Worm (Caenorhabditis elegans) whole organism, young adult: ENCODE data around the gene F10E7.6.

ENCODE experiments used
- B0035.1 ChIP-seq: sonication (generic microtip); optimal IDR thresholded peaks from 2 replicates; lab custom pipeline; 2016; ENCODE audit warnings: missing genetic modification characterization, mild to moderate bottlenecking, missing compliant biosample characterization, missing genotype, missing genetic modification reagents
- C06A6.2 ChIP-seq: fragments of 200-800 bp; sonication (Bioruptor generic); conservative IDR thresholded peaks from 2 replicates; pipeline ENCODE4 v1.3.6; 2022; ENCODE audit warnings: missing genetic modification characterization, missing compliant biosample characterization
- C17E4.6 ChIP-seq: fragments of 200-800 bp; sonication (Bioruptor generic); IDR thresholded peaks from 2 replicates; pipeline ENCODE4 v1.3.6; 2022; ENCODE audit warnings: missing genetic modification reagents, missing genetic modification characterization, missing compliant biosample characterization
- F23B12.7 ChIP-seq: sonication (generic microtip); optimal IDR thresholded peaks from 2 replicates; lab custom pipeline; 2017; ENCODE audit warnings: missing genetic modification characterization, mild to moderate bottlenecking, missing compliant biosample characterization, antibody characterized with exemption, moderate library complexity; ENCODE audit not compliant: insufficient read depth
- F49E8.2 ChIP-seq: sonication (generic microtip); optimal IDR thresholded peaks from 3 replicates; lab custom pipeline; 2017; ENCODE audit warnings: missing genetic modification characterization, mild to moderate bottlenecking, missing compliant biosample characterization, antibody characterized with exemption, moderate library complexity; ENCODE audit not compliant: insufficient read depth
- K11D2.4 ChIP-seq: fragments of 200-800 bp; sonication (Bioruptor generic); IDR thresholded peaks from 2 replicates; pipeline ENCODE4 v1.3.6; 2022; ENCODE audit warnings: missing genetic modification reagents, missing genetic modification characterization, missing compliant biosample characterization
- T26A5.8 ChIP-seq: sonication (generic microtip); optimal IDR thresholded peaks from 2 replicates; lab custom pipeline; 2016; ENCODE audit warnings: missing genetic modification characterization, missing compliant biosample characterization
- Y56A3A.18 ChIP-seq: fragments of 200-800 bp; sonication (Bioruptor generic); IDR thresholded peaks from 2 replicates; pipeline ENCODE4 v1.3.6; 2022; ENCODE audit warnings: missing genetic modification reagents, missing genetic modification characterization, missing compliant biosample characterization
- Y67H2A.10 ChIP-seq: fragments of 200-800 bp; sonication (Bioruptor generic); conservative IDR thresholded peaks from 2 replicates; pipeline ENCODE4 v1.3.6; 2022; ENCODE audit warnings: missing genetic modification reagents, missing genetic modification characterization, missing compliant biosample characterization
- Y95B8A.8 ChIP-seq: fragments of 200-800 bp; sonication (Bioruptor generic); IDR thresholded peaks from 2 replicates; pipeline ENCODE4 v1.3.6; 2022; ENCODE audit warnings: missing genetic modification reagents, missing genetic modification characterization, missing compliant biosample characterization
- attf-3 ChIP-seq: fragments of 200-800 bp; sonication (Bioruptor generic); conservative IDR thresholded peaks from 2 replicates; pipeline ENCODE4 v1.3.6; 2022; ENCODE audit warnings: missing genetic modification reagents, missing genetic modification characterization, missing compliant biosample characterization
- attf-5 ChIP-seq: fragments of 200-800 bp; sonication (Bioruptor generic); optimal IDR thresholded peaks from 2 replicates; lab custom pipeline; 2018; ENCODE audit warnings: mild to moderate bottlenecking, missing genetic modification characterization, missing compliant biosample characterization
- bed-1 ChIP-seq: fragments of 200-800 bp; sonication (Bioruptor generic); IDR thresholded peaks from 2 replicates; pipeline ENCODE4 v1.3.6; 2022; ENCODE audit warnings: missing genetic modification reagents, missing genetic modification characterization, missing compliant biosample characterization
- bed-2 ChIP-seq: fragments of 200-800 bp; sonication (Bioruptor generic); IDR thresholded peaks from 2 replicates; pipeline ENCODE4 v1.3.6; 2022; ENCODE audit warnings: missing genetic modification reagents, missing genetic modification characterization, missing compliant biosample characterization
- ccch-3 ChIP-seq: fragments of 200-800 bp; sonication (Bioruptor generic); optimal IDR thresholded peaks from 2 replicates; lab custom pipeline; 2018; ENCODE audit warnings: mild to moderate bottlenecking, missing genetic modification characterization, missing compliant biosample characterization
- ceh-100 ChIP-seq: fragments of 200-800 bp; sonication (Bioruptor generic); IDR thresholded peaks from 2 replicates; pipeline ENCODE4 v1.3.6; 2022; ENCODE audit warnings: missing genetic modification reagents, missing genetic modification characterization, missing compliant biosample characterization
- ceh-40 ChIP-seq: fragments of 200-800 bp; sonication (Bioruptor generic); IDR thresholded peaks from 2 replicates; pipeline ENCODE4 v1.3.6; 2022; ENCODE audit warnings: missing genetic modification characterization, missing compliant biosample characterization
- ceh-79 ChIP-seq: sonication (generic microtip); optimal IDR thresholded peaks from 2 replicates; lab custom pipeline; 2017; ENCODE audit warnings: mild to moderate bottlenecking, missing genetic modification characterization, missing compliant biosample characterization
- ceh-91 ChIP-seq: fragments of 200-800 bp; sonication (Bioruptor generic); IDR thresholded peaks from 2 replicates; pipeline ENCODE4 v1.3.6; 2022; ENCODE audit warnings: missing genetic modification reagents, missing genetic modification characterization, missing compliant biosample characterization
- dpl-1 ChIP-seq: fragments of 150-350 bp; optimal IDR thresholded peaks from 2 replicates; lab custom pipeline; 2014; ENCODE audit warnings: missing biosample characterization, missing genetic modification reagents, missing genetic modification characterization
- efl-1 ChIP-seq: fragments of 150-350 bp; optimal IDR thresholded peaks from 2 replicates; lab custom pipeline; 2014; ENCODE audit warnings: missing biosample characterization, missing genetic modification reagents, missing genetic modification characterization
- ekl-4 ChIP-seq: fragments of 200-800 bp; sonication (Bioruptor generic); IDR thresholded peaks from 2 replicates; pipeline ENCODE4 v1.3.6; 2022; ENCODE audit warnings: missing genetic modification reagents, missing genetic modification characterization, missing compliant biosample characterization
- ets-4 ChIP-seq: fragments of 200-800 bp; sonication (Bioruptor generic); optimal IDR thresholded peaks from 2 replicates; lab custom pipeline; 2018; ENCODE audit warnings: mild to moderate bottlenecking, missing genetic modification characterization, missing compliant biosample characterization
- fkh-3 ChIP-seq: sonication (generic microtip); optimal IDR thresholded peaks from 2 replicates; lab custom pipeline; 2016; ENCODE audit warnings: mild to moderate bottlenecking, missing genetic modification characterization, missing compliant biosample characterization
- gei-17 ChIP-seq: fragments of 200-800 bp; sonication (Bioruptor generic); optimal IDR thresholded peaks from 2 replicates; lab custom pipeline; 2018; ENCODE audit warnings: mild to moderate bottlenecking, missing genetic modification characterization, missing compliant biosample characterization
- hlh-12 ChIP-seq: sonication (generic microtip); optimal IDR thresholded peaks from 2 replicates; lab custom pipeline; 2016; ENCODE audit warnings: missing genetic modification characterization, missing compliant biosample characterization
- hmg-20 ChIP-seq: fragments of 200-800 bp; sonication (Bioruptor generic); IDR thresholded peaks from 2 replicates; pipeline ENCODE4 v1.3.6; 2022; ENCODE audit warnings: missing genetic modification reagents, missing genetic modification characterization, missing compliant biosample characterization
- hrde-1 ChIP-seq: sonication (generic microtip); optimal IDR thresholded peaks from 2 replicates; lab custom pipeline; 2016; ENCODE audit warnings: missing genetic modification characterization, mild to moderate bottlenecking, missing compliant biosample characterization, moderate library complexity, missing genotype, missing genetic modification reagents, borderline replicate concordance
- lin-40 ChIP-seq: sonication (generic microtip); optimal IDR thresholded peaks from 2 replicates; lab custom pipeline; 2016; ENCODE audit warnings: missing genetic modification characterization, mild to moderate bottlenecking, missing compliant biosample characterization, missing genotype, missing genetic modification reagents
- lsl-1 ChIP-seq: fragments of 200-800 bp; sonication (Bioruptor generic); optimal IDR thresholded peaks from 2 replicates; lab custom pipeline; 2018; ENCODE audit warnings: mild to moderate bottlenecking, missing genetic modification characterization, moderate library complexity, missing compliant biosample characterization
- madf-6 ChIP-seq: fragments of 200-800 bp; sonication (Bioruptor generic); IDR thresholded peaks from 2 replicates; pipeline ENCODE4 v1.3.6; 2022; ENCODE audit warnings: missing genetic modification reagents, missing genetic modification characterization, missing compliant biosample characterization
- madf-8 ChIP-seq: fragments of 200-800 bp; sonication (Bioruptor generic); conservative IDR thresholded peaks from 2 replicates; pipeline ENCODE4 v1.3.6; 2022; ENCODE audit warnings: missing genetic modification reagents, missing genetic modification characterization, missing compliant biosample characterization
- mcd-1 ChIP-seq: fragments of 200-800 bp; sonication (Bioruptor generic); IDR thresholded peaks from 2 replicates; pipeline ENCODE4 v1.3.6; 2022; ENCODE audit warnings: missing genetic modification reagents, missing genetic modification characterization, missing compliant biosample characterization
- mes-4 ChIP-seq: sonication (generic microtip); optimal IDR thresholded peaks from 2 replicates; lab custom pipeline; 2016; ENCODE audit warnings: missing genotype, missing genetic modification characterization, missing compliant biosample characterization
- nfya-1 ChIP-seq: sonication (generic microtip); optimal IDR thresholded peaks from 2 replicates; lab custom pipeline; 2017; ENCODE audit warnings: antibody characterized with exemption, missing compliant biosample characterization, missing genetic modification characterization, borderline replicate concordance; ENCODE audit not compliant: insufficient read depth
- nhr-120 ChIP-seq: fragments of 200-800 bp; sonication (Bioruptor generic); IDR thresholded peaks from 2 replicates; pipeline ENCODE4 v1.3.6; 2022; ENCODE audit warnings: missing genetic modification characterization, missing compliant biosample characterization
- nhr-179 ChIP-seq: sonication (generic microtip); optimal IDR thresholded peaks from 2 replicates; lab custom pipeline; 2016; ENCODE audit warnings: mild to moderate bottlenecking, missing genetic modification characterization, missing compliant biosample characterization
- nhr-80 ChIP-seq: sonication (generic microtip); optimal IDR thresholded peaks from 2 replicates; lab custom pipeline; 2016; ENCODE audit warnings: missing genetic modification characterization, missing compliant biosample characterization
- pbrm-1 ChIP-seq: fragments of 200-800 bp; sonication (Bioruptor generic); IDR thresholded peaks from 2 replicates; pipeline ENCODE4 v1.3.6; 2022; ENCODE audit warnings: missing genetic modification reagents, missing genetic modification characterization, missing compliant biosample characterization
- rcor-1 ChIP-seq: fragments of 200-800 bp; sonication (Bioruptor generic); IDR thresholded peaks from 2 replicates; pipeline ENCODE4 v1.3.6; 2022; ENCODE audit warnings: missing genetic modification reagents, missing genetic modification characterization, missing compliant biosample characterization
- somi-1 ChIP-seq: fragments of 200-800 bp; sonication (Bioruptor generic); optimal IDR thresholded peaks from 2 replicates; lab custom pipeline; 2018; ENCODE audit warnings: mild to moderate bottlenecking, missing genetic modification characterization, missing compliant biosample characterization
- tbp1 ChIP-seq: fragments of 200-800 bp; sonication (Bioruptor generic); optimal IDR thresholded peaks from 2 replicates; lab custom pipeline; 2018; ENCODE audit warnings: mild to moderate bottlenecking, missing genetic modification characterization, missing compliant biosample characterization
- tlf-1 ChIP-seq: fragments of 200-800 bp; sonication (Bioruptor generic); optimal IDR thresholded peaks from 2 replicates; lab custom pipeline; 2018; ENCODE audit warnings: mild to moderate bottlenecking, missing genetic modification characterization, missing compliant biosample characterization
- unc-130 ChIP-seq: sonication (generic microtip); optimal IDR thresholded peaks from 2 replicates; lab custom pipeline; 2016; ENCODE audit warnings: missing genetic modification reagents, missing genetic modification characterization, missing compliant biosample characterization
- unc-62 ChIP-seq: fragments of 150-350 bp; optimal IDR thresholded peaks from 2 replicates; lab custom pipeline; 2014; ENCODE audit warnings: missing biosample characterization, missing genetic modification reagents, missing genetic modification characterization
- xnd-1 ChIP-seq: sonication (generic microtip); optimal IDR thresholded peaks from 2 replicates; lab custom pipeline; 2016; ENCODE audit warnings: missing genotype, missing genetic modification reagents, missing genetic modification characterization, missing compliant biosample characterization
- zfh-2 ChIP-seq: fragments of 200-800 bp; sonication (Bioruptor generic); conservative IDR thresholded peaks from 2 replicates; pipeline ENCODE4 v1.3.6; 2022; ENCODE audit warnings: missing genetic modification reagents, missing genetic modification characterization, missing compliant biosample characterization
- ztf-25 ChIP-seq: fragments of 200-800 bp; sonication (Bioruptor generic); IDR thresholded peaks from 2 replicates; pipeline ENCODE4 v1.3.6; 2022; ENCODE audit warnings: missing genetic modification reagents, missing genetic modification characterization, missing compliant biosample characterization
- ztf-6 ChIP-seq: fragments of 200-800 bp; sonication (Bioruptor generic); IDR thresholded peaks from 2 replicates; pipeline ENCODE4 v1.3.6; 2022; ENCODE audit warnings: missing genetic modification reagents, missing genetic modification characterization, missing compliant biosample characterization

The F10E7.6 gene

DNA sequence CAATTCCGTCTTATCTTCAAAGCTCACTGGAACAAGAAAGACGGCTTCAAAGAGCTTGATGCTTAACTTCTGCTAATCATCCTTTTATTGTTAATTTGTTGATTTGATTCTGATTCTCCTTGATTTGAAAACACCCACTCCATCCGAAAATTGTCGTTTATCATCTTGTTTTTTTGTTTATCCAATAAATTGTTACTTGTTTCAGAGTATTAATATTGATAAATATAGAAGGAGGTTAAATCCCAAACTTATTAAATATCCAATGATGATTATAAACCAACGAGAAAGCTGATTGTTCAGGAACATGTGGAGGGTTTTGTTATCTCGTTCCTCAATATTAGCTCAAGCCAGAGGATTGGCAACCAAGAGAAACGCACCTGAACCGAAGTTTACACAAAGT lies at the start of gene F10E7.6:
F10E7.6 (plus strand) TSS at position 301 of the 400 bp plus-strand sequence.
- TF ChIP-seq nhr-179 (tag; lab: Kevin White, UChicago): no peak
- no peak for TF ChIP-seq nhr-120
- no peak for TF ChIP-seq unc-62 (GFP tag; lab: Kevin White, UChicago)
- TF ChIP-seq Y67H2A.10 (GFP tag; lab: Robert Waterston, UW): no peak
- TF ChIP-seq ztf-25: no peak
- no peak for TF ChIP-seq ceh-40
- no peak for TF ChIP-seq mes-4 (tag; lab: Kevin White, UChicago)
- TF ChIP-seq hlh-12 (tag; lab: Kevin White, UChicago): no peak
- no peak for TF ChIP-seq ceh-100 (GFP tag; lab: Robert Waterston, UW)
- TF ChIP-seq ceh-79 (tag; lab: Kevin White, UChicago): no peak
- TF ChIP-seq, all 124 proteins: peak for 0

DNA sequence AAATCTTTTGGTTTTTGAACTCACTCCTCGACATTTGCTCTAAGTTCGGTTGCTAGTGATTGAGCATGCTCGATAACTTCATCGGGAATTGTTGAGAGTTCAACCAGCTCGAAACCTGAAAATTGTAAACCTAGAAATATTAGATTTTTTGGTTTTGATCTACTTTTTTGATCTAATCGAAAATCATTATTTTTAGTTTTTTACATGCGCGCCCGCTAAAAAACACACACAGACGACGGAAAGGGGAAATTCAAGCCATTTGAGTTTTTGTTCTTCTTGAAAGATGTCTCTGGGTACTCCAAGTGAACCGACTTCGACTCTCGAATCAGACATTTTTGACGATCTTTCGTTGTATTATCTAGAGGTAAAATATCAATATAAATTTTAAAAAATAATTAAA lies 47.5 kb upstream of the F10E7.6 start, which contains the start of gene nos-2:
nos-2 (plus strand) TSS at position 228 of the 400 bp plus-strand sequence.
- TF ChIP-seq nhr-80 (tag; lab: Kevin White, UChicago): no peak
- TF ChIP-seq ekl-4 (GFP tag; lab: Robert Waterston, UW): no peak
- TF ChIP-seq rcor-1 (GFP tag; lab: Robert Waterston, UW): no peak
- peak; percentile 85 for TF ChIP-seq madf-6 (GFP tag; lab: Robert Waterston, UW)
- no peak for TF ChIP-seq ets-4
- no peak for TF ChIP-seq ztf-6
- no peak for TF ChIP-seq zfh-2
- no peak for TF ChIP-seq attf-3 (GFP tag; lab: Robert Waterston, UW)
- TF ChIP-seq B0035.1 (tag; lab: Kevin White, UChicago): no peak
- no peak for TF ChIP-seq T26A5.8 (tag; lab: Kevin White, UChicago)
- TF ChIP-seq tlf-1 (GFP tag; lab: Kevin White, UChicago): no peak
- TF ChIP-seq ccch-3 (GFP tag; lab: Kevin White, UChicago): no peak
- TF ChIP-seq Y56A3A.18 (GFP tag; lab: Robert Waterston, UW): no peak
- TF ChIP-seq hmg-20 (GFP tag; lab: Robert Waterston, UW): no peak
- no peak for TF ChIP-seq K11D2.4 (GFP tag; lab: Robert Waterston, UW)
- TF ChIP-seq madf-8: peak; percentile 65
- no peak for TF ChIP-seq tbp1 (GFP tag; lab: Kevin White, UChicago)
- no peak for TF ChIP-seq lin-40 (tag; lab: Kevin White, UChicago)
- no peak for TF ChIP-seq bed-2
- no peak for TF ChIP-seq gei-17 (GFP tag; lab: Kevin White, UChicago)
- peak; percentile 60 for TF ChIP-seq xnd-1 (tag; lab: Kevin White, UChicago)
- peak; percentile 32 for TF ChIP-seq dpl-1 (GFP tag; lab: Kevin White, UChicago)
- no peak for TF ChIP-seq somi-1
- no peak for TF ChIP-seq nfya-1
- TF ChIP-seq C06A6.2 (GFP tag; lab: Robert Waterston, UW): no peak
- no peak for TF ChIP-seq Y95B8A.8 (GFP tag; lab: Robert Waterston, UW)
- 0 out of 2 replicates have a peak, but pooled peaks have one; percentile 9 for TF ChIP-seq ceh-91 (GFP tag; lab: Robert Waterston, UW)
- no peak for TF ChIP-seq hlh-12 (tag; lab: Kevin White, UChicago)
- peak; percentile 30 for TF ChIP-seq lsl-1 (GFP tag; lab: Kevin White, UChicago)
- no peak for TF ChIP-seq F49E8.2 (tag; lab: Kevin White, UChicago)
- no peak for TF ChIP-seq fkh-3 (tag; lab: Kevin White, UChicago)
- no peak for TF ChIP-seq bed-1 (GFP tag; lab: Robert Waterston, UW)
- TF ChIP-seq unc-130 (GFP tag; lab: Kevin White, UChicago): no peak
- TF ChIP-seq mcd-1 (GFP tag; lab: Robert Waterston, UW): no peak
- no peak for TF ChIP-seq pbrm-1 (GFP tag; lab: Robert Waterston, UW)
- peak; percentile 79 for TF ChIP-seq efl-1 (GFP tag; lab: Kevin White, UChicago)
- TF ChIP-seq attf-5 (GFP tag; lab: Kevin White, UChicago): no peak
- TF ChIP-seq C17E4.6 (GFP tag; lab: Robert Waterston, UW): no peak
- no peak for TF ChIP-seq F23B12.7 (tag; lab: Kevin White, UChicago)
- TF ChIP-seq hrde-1 (tag; lab: Kevin White, UChicago): no peak
